Worm (Caenorhabditis elegans): ENCODE results near the gene ZK1055.4.

Gene ZK1055.4

DNA sequence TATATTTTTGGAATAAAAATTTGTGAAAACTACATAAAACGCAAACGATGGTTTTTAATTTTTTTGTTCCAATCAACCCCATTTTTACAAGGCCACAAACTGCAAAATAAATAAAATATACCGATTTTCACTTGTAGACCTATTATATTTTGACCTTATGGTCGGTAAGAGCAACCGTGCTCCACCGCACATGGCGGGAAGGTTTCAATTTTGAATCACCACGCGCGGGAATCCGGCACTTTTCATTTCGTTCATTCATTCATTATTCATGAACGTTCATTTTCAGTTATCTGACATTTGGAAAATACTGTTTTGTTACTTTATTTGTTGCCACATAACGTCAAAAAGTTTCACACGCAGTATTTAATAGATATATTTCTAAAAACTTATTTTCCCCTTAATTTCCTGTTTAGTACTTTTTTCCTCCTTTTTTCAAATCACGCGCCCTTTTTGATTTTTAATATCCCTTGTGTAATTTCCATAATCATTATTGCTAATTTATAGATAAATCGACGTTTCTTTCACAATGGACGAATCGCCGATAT is 11.9 kb downstream of the ZK1055.4 start, which contains the start of gene hcp-1:
hcp-1 (plus strand) TSS at position 495 of the 545 bp plus-strand sequence.
- TF ChIP-seq fax-1 (tag; optimal IDR thresholded peaks at IDR 0.05), result no peak
- no peak for TF ChIP-seq pax-1 (tag; optimal IDR thresholded peaks at IDR 0.05)
- no peak for TF ChIP-seq ceh-31 (tag; optimal IDR thresholded peaks at IDR 0.05)
- TF ChIP-seq K09A11.1 (tag; optimal IDR thresholded peaks at IDR 0.05; ENCODE audit: insufficient read depth), result no peak
- no peak for TF ChIP-seq unc-42 (tag; optimal IDR thresholded peaks at IDR 0.05)
- no peak for TF ChIP-seq tbx-2 (tag; optimal IDR thresholded peaks at IDR 0.05)
- no peak for TF ChIP-seq ceh-9 (tag; optimal IDR thresholded peaks at IDR 0.05)
- TF ChIP-seq gmeb-2 (tag; optimal IDR thresholded peaks at IDR 0.05), result no peak
- TF ChIP-seq ceh-18 (tag; optimal IDR thresholded peaks at IDR 0.05), result no peak
- no peak for TF ChIP-seq ceh-2 (tag; optimal IDR thresholded peaks at IDR 0.05)
- no peak for TF ChIP-seq npax-4 (tag; optimal IDR thresholded peaks at IDR 0.05)
- no peak for TF ChIP-seq syd-9 (tag; optimal IDR thresholded peaks at IDR 0.05)
- no peak for TF ChIP-seq lin-11 (tag; optimal IDR thresholded peaks at IDR 0.05)
- no peak for TF ChIP-seq nhr-232 (tag; optimal IDR thresholded peaks at IDR 0.05)

DNA sequence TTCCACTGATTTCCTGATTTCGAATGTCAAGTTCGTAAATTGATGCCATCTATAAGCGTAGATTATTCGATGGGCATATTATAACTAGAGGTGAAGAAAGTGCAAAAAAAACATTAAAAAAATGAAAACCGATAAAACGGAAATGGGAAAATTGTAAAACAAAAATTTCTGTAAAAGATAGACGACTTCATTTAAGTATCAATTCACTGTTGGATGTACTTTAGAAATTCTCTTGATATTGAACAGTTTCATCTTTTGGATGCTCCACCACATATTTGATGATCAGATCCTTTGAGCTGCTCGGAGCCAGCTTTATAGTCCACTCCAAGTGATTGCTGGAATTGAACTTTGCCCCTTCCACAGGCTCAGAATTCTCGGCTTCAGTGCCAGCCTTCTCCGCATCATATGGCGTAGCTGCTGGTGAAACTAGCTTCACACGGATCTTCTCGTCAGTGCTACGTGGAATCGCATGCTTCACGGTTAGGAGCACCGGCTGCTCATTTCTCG is 20.7 kb downstream of the ZK1055.4 start, which contains the start of gene ZK1055.6:
ZK1055.6 (minus strand) TSS at position 51 of the 507 bp plus-strand sequence.
- TF ChIP-seq pqm-1 (tag; optimal IDR thresholded peaks at IDR 0.05) (no peak), mec-3 (tag; optimal IDR thresholded peaks at IDR 0.05; ENCODE audit: borderline replicate concordance) (no peak)

- TF ChIP-seq ceh-48 (tag; optimal IDR thresholded peaks at IDR 0.05) (no peak), ceh-22 (tag; optimal IDR thresholded peaks at IDR 0.05) (no peak), sox-4 (tag; optimal IDR thresholded peaks at IDR 0.05) (no peak), nhr-11 (tag; optimal IDR thresholded peaks at IDR 0.05) (no peak), lin-11 (tag; optimal IDR thresholded peaks at IDR 0.05) (no peak), sox-2 (GFP tag; IDR thresholded peaks at IDR 0.05) (no peak), C38D4.7 (GFP tag; optimal IDR thresholded peaks at IDR 0.05) (no peak), fkh-6 (tag; optimal IDR thresholded peaks at IDR 0.05) (no peak), ceh-45 (GFP tag; IDR thresholded peaks at IDR 0.05) (no peak), hlh-13 (GFP tag; optimal IDR thresholded peaks at IDR 0.05) (no peak), ref-2 (tag; optimal IDR thresholded peaks at IDR 0.05) (no peak), dve-1 (tag; optimal IDR thresholded peaks at IDR 0.05) (no peak)
These were observed 23.4 kb downstream of the ZK1055.4 start, which contains the start of gene ZK1055.7 for ce11 chrV:6605275-6605674. Gene ZK1055.7, minus strand, starts transcription at chrV:6605375.

DNA sequence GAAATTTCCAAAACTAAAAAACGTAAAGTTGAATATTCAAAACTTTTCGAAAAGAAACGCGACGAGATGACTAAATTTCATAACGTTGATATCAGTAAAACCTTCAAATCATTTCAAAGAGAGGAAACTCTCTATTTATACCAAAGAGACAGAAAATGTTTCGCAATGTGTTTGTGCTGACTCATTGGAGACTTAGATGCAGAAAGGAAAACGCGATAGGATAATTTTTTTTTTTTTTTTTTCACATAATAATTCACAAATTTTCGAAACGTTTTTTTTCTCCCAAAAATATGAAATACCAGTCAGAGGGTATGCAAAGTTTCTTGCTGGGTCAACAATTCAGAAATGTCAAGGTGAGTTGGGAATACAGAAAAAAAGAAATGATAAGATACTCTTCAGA is 24.3 kb downstream of the ZK1055.4 start:
- TF ChIP-seq fax-1 (tag; optimal IDR thresholded peaks at IDR 0.05), result no peak

- TF ChIP-seq sox-2 (GFP tag; IDR thresholded peaks at IDR 0.05), result no peak
- no peak for TF ChIP-seq T23F11.4 (GFP tag; optimal IDR thresholded peaks at IDR 0.05)
- no peak for TF ChIP-seq lim-6 (tag; optimal IDR thresholded peaks at IDR 0.05)
- no peak for TF ChIP-seq elt-4 (tag; optimal IDR thresholded peaks at IDR 0.05)
- no peak for TF ChIP-seq dve-1 (tag; optimal IDR thresholded peaks at IDR 0.05)
- TF ChIP-seq ceh-18 (tag; optimal IDR thresholded peaks at IDR 0.05), result no peak
- TF ChIP-seq zip-5 (tag; optimal IDR thresholded peaks at IDR 0.05), result no peak
- no peak for TF ChIP-seq pat-9 (tag; optimal IDR thresholded peaks at IDR 0.05)
- TF ChIP-seq madf-2 (tag; optimal IDR thresholded peaks at IDR 0.05), result no peak
- no peak for TF ChIP-seq hlh-6 (tag; optimal IDR thresholded peaks at IDR 0.05)
- no peak for TF ChIP-seq elt-2 (tag; optimal IDR thresholded peaks at IDR 0.05)
- no peak for TF ChIP-seq C08G9.2 (tag; optimal IDR thresholded peaks at IDR 0.05)
- no peak for TF ChIP-seq eyg-1 (tag; optimal IDR thresholded peaks at IDR 0.05)
- TF ChIP-seq ceh-14 (tag; optimal IDR thresholded peaks at IDR 0.05), result no peak
- TF ChIP-seq pros-1 (tag; optimal IDR thresholded peaks at IDR 0.05), result no peak
- no peak for TF ChIP-seq ceh-34 (tag; optimal IDR thresholded peaks at IDR 0.05)
- no peak for TF ChIP-seq odd-2 (tag; optimal IDR thresholded peaks at IDR 0.05)
These were observed 29.2 kb downstream of the ZK1055.4 start, which contains the start of gene gon-14 for ce11 chrV:6611058-6611457. Gene gon-14, minus strand, starts transcription at chrV:6611158.

All from whole organism, late embryonic.